Worm (Caenorhabditis elegans) whole organism, midembryonic: Measurements from ENCODE around the gene Y38F2AR.12.
A peak's percentile ranks its signal among the peaks of the same experiment; 100 is the strongest.

ENCODE experiments used
- T22C8.4 ChIP-seq: fragments of 200-800 bp; sonication (Bioruptor generic); IDR thresholded peaks from 2 replicates; pipeline ENCODE4 v1.3.6; 2022; ENCODE audit warnings: missing genetic modification characterization, missing compliant biosample characterization
- cog-1 ChIP-seq: sonication (generic microtip); optimal IDR thresholded peaks from 2 replicates; lab custom pipeline; 2016; ENCODE audit warnings: missing genetic modification characterization, missing compliant biosample characterization
- flt-1 ChIP-seq: fragments of 200-800 bp; sonication (Bioruptor generic); IDR thresholded peaks from 2 replicates; pipeline ENCODE4 v1.3.6; 2022; ENCODE audit warnings: missing genetic modification characterization, missing compliant biosample characterization
- klf-2 ChIP-seq: fragments of 200-800 bp; sonication (Bioruptor generic); conservative IDR thresholded peaks from 2 replicates; pipeline ENCODE4 v1.3.6; 2022; ENCODE audit warnings: missing genetic modification reagents, missing genetic modification characterization, missing compliant biosample characterization
- med-1 ChIP-seq: sonication (generic microtip); optimal IDR thresholded peaks from 2 replicates; lab custom pipeline; 2017; ENCODE audit warnings: missing genetic modification characterization, mild to moderate bottlenecking, missing compliant biosample characterization, antibody characterized with exemption, missing genetic modification reagents; ENCODE audit not compliant: insufficient read depth
- ref-1 ChIP-seq: fragments of 200-800 bp; sonication (Bioruptor generic); conservative IDR thresholded peaks from 2 replicates; pipeline ENCODE4 v1.3.6; 2022; ENCODE audit warnings: missing genetic modification reagents, missing genetic modification characterization, missing compliant biosample characterization
- tab-1 ChIP-seq: fragments of 200-800 bp; sonication (Bioruptor generic); IDR thresholded peaks from 2 replicates; pipeline ENCODE4 v1.3.6; 2022; ENCODE audit warnings: missing genetic modification characterization, missing compliant biosample characterization
- ztf-23 ChIP-seq: fragments of 200-800 bp; sonication (Bioruptor generic); IDR thresholded peaks from 2 replicates; pipeline ENCODE4 v1.3.6; 2022; ENCODE audit warnings: missing genetic modification reagents, missing genetic modification characterization, missing compliant biosample characterization
- ztf-29 ChIP-seq: fragments of 200-800 bp; sonication (Bioruptor generic); IDR thresholded peaks from 2 replicates; pipeline ENCODE4 v1.3.6; 2022; ENCODE audit warnings: missing genetic modification reagents, missing genetic modification characterization, missing compliant biosample characterization

DNA sequence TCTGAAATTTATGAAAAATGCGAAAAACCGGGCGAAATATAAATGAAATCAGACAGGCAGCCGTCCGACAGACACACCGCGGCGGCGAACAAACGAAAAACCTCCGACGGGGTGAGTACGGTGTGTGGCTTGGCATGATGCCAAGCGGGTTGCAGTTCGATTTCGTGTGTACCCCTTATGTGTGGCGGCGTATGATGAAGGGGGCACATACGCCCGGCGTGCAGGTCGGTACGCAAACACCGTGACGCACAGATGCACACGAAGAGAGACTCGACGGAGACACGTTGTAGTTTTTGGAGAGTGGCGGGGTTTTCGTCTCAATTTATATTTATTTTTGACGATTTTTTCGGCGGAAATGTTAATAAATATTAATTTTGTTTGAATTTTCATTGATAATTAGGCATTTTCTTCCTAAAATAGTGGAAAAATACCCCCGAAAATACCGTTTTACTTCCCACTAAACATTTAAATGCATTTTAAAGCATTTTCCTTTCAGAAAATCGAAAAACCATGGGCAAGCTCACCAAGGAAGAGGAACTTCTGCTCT, 23.2 kb downstream of the Y38F2AR.12 start, which contains the start of gene trap-3:
- TF ChIP-seq T22C8.4 (GFP tag; lab: Robert Waterston, UW) (no peak), klf-2 (no peak), med-1 (no peak), ref-1 (GFP tag; lab: Robert Waterston, UW) (no peak), flt-1 (peak; percentile 86), cog-1 (peak; percentile 86), tab-1 (GFP tag; lab: Robert Waterston, UW) (peak; percentile 35; the same call in 1 of the 2 replicates), ztf-23 (peak; percentile 100), ztf-29 (GFP tag; lab: Robert Waterston, UW) (0 out of 2 replicates have a peak, but pooled peaks have one; percentile 26)
